Fruit fly (Drosophila melanogaster) whole organism, larva: ENCODE measurements around the gene sau.

Experiments used
- noc ChIP-seq: fragments of 200-800 bp; sonication (Bioruptor generic); optimal IDR thresholded peaks from 3 replicates; lab custom pipeline; 2019; ENCODE audit warnings: missing biosample characterization, mild to moderate bottlenecking, missing genetic modification characterization, moderate library complexity

Gene sau

DNA sequence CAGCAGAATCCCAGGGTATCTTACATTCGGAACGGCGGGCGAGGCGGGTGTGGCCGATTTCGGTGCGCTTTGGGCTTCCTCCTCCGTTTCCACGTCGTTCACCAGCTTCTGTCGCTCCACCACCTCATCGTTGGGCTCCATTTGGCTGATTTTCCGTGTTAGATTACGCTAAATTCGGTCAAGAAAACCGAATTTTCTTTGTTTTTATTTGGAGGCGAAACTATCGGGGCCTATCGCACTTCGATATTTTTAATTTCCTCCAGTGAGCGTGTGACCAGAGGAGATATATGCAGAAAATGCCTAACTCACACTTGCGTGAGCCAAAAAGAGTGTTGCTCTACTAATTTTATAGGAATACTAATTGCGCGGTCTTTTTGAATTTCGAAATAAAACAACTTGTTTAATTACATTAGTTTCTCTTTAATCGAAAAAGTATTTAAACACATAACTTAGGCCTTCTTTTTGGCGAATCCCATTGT is 34.0 kb upstream of the sau start, which contains the start of gene CG10874:
CG10874 (minus strand) TSS at position 264 of the 479 bp plus-strand sequence.
- TF ChIP-seq noc (tag; lab: Kevin White, UChicago), result no peak

DNA sequence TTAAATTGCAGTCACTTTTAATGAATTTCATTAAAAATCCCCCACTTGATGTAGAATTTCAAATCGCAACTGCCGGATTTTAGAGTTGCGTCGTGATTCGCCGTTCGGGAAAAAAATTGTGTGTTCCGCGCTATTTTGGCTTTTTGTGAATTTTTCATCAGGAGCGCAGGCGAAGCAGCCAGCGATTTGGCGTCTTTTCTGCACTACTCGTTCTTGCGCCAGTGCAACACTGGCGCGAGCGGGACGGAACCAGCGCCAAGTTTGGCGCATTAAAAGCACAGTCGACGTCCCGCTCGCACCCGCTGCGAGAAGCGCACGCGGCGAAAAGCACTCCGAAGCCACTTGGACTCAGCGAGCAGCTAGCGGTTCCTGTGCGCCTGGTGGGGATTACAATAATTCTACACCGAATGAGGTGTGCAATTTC is 32.8 kb upstream of the sau start:
- TF ChIP-seq noc (tag; lab: Kevin White, UChicago), result peak; percentile 47

DNA sequence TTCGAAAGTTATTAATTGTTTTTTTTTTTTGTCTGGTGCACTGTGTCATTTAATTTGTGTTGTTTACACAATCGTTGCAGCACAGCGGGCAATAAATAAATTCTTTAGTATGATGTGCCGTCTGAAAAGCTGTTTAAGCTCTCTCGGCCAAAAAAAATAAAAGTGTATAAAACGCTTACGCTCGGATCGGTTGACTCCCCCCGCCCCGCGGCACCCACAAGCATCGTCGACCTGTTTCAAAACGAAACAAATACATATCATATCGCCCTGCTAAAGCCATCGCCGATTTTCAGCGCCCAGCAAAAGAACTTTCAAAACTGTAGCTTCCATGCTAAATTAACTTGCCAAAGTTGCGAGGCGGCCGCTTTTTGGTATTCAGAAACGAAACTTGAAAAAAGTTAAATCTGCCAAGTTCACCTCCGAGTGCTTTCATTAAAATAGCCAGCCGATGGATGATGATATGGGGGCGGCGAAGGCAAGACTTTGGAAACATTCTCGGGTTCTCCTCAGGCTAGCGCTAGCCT is 31.8 kb upstream of the sau start:
- TF ChIP-seq noc (tag; lab: Kevin White, UChicago), result no peak

DNA sequence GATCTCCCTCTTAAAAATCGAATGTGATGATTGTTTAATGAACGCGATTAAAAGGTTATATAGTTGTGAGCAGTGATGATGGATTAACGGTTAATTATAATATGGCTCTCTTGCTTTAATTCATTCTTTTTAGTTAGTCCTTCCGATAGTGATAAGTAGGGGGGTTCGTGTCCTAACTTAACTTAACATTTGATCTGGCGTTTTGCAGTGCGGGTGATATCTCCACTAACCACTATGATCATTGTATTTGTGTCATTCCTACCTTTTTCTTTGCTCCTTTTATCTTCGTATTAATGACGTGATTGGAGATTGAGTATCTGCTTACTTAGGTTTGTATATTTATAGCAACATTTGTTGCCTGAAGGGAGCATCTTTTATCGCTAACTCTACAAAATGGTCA is 30.8 kb upstream of the sau start:
- TF ChIP-seq noc (tag; lab: Kevin White, UChicago), result no peak

DNA sequence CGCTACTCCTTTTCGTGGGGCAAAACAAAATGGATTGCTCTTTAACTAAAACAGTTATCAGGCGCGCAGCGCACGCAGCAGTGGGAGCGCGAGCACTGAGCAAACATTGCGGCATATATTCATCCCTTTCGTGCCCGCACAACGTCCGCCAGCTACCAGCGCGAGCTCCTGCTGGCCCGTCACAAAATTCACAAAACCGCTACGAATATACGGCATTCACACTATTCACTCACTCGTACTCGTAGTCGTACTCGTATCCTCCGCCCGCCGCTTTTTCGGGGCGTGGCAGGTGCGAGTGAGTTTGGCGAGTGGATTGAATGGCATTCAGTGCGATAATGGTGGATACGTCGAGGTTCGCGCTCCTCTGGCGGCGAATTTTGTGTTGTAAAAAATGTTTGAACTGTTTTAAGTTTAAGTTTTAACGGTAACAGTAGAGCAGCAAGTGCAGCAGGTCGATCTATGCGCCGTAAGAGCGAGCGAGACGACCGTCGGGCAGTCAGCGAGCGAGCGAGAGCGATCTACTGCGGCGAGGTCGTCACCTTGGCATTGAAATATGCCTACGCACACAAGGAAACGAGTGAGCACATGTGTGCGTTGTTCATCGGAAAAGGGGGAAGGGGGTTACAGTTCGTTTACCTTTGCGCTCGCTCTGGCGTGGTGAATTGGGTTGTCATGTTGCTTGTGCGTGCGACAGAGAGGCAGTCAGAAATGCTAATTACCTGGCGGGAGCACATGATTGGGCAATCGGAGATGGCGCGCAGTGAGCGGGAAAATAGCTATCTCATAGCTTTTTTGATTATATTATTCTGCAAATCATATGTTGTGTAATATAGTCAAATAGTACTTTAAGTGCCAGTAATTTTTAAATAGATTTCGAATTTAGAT is 29.3 kb upstream of the sau start:
- TF ChIP-seq noc (tag; lab: Kevin White, UChicago), result peak; percentile 41

DNA sequence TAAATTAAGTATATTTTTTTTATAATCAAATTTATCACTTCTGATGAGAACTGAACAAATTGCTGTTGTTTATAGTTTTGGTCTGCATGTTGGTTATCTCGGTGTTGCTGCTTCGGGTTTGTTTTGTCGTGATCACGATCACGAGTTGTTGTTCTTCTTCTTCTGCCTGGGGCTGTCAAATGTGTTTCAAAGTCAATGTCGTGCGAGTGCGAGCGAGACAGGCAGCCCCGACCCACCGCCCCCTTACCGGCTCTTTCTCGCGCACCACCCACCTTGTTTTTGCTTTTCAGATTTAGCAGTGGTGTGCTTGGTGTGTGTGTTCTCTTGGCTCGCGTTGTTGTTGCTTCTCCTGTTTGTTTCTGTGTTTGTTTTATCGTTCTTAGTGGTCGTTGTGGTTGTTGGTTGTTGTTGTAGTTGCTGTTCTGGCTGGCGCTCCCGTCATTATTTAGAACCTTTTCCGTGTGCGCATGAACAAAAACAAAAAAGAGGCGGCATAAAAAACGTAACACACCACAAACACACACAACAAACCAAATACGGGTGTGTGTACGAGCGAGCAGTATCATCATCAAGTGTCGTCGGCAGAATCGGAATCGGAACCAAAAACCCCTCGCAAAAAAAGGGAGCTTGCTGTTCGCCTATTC is 28.5 kb upstream of the sau start, which contains the start of gene COX7AL2:
COX7AL2 (minus strand) TSS at position 438 of the 644 bp plus-strand sequence.
- TF ChIP-seq noc (tag; lab: Kevin White, UChicago), result no peak

DNA sequence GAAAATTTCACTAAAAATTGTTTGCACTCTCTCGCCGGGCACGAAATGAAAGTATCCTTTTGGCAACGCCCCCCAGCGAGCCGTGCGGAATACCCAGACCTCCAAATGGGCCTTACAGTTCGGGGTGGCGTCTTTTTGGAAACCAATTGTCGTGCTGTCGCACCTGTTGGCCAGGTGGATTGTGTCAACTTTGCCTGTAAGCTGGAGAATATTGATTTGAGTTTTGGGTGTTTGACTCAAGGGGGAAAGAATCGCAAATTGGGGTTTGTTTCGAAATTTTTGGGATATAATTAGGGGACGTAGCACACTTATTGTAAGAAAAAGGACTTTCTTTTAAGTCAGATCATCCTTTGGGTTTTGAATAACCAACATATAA is 28.0 kb upstream of the sau start:
- TF ChIP-seq noc (tag; lab: Kevin White, UChicago), result no peak

DNA sequence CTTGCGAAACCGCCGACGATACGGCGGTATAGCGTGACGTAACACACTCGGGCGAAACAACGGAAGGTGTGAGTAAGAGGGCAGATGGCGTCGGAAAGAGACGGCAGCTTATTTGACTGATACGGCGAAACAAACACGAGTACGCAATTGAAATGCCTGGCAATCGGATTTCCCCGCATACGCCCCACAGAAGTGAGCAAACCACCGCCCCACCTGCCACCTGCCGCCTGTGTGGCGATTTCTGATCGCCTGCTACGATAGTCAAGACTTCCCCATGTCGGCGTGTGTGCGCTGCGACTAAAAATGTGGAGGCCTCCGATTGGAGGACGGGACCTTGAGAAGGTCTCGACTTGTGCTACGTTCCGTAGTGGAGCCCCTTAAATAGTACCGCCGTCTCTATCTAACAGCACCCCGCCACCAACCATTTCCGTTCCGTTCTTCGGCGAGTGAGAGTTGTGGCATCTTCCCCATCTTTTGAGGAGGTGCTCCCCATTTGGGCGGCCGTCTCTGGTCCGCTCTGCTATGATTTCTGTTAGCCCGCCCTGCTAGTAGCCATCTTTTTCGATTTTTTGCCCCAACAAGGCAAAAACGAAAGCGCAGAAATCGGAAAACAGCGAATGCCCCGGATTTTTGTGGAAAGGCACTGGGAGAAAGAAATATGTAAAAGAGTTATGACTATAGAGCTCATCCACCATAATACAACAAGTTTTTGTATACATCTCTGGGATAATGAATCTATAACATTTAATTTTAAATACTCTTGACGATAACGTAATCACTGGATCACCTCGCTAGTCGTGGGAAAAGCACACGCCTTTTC is 27.3 kb upstream of the sau start:
- TF ChIP-seq noc (tag; lab: Kevin White, UChicago), result peak; percentile 56

DNA sequence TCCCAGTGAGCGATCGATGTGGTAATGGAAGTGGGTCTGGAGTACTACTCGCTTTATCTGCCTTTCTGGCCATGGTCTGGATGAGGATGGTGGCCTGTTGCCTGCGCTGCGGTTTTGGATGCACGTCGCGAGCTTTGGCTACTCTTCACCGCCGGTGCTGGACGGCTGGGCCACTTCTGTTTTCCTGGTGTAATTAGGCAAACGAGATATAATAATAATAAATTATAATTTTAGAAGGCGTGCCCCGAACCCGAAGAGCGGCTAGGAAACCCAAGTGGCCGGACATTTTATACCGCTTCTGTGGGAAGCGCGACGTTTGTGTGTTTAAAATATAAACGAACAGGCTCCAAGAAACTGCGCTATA is 26.7 kb upstream of the sau start:
- no peak for TF ChIP-seq noc (tag; lab: Kevin White, UChicago)

DNA sequence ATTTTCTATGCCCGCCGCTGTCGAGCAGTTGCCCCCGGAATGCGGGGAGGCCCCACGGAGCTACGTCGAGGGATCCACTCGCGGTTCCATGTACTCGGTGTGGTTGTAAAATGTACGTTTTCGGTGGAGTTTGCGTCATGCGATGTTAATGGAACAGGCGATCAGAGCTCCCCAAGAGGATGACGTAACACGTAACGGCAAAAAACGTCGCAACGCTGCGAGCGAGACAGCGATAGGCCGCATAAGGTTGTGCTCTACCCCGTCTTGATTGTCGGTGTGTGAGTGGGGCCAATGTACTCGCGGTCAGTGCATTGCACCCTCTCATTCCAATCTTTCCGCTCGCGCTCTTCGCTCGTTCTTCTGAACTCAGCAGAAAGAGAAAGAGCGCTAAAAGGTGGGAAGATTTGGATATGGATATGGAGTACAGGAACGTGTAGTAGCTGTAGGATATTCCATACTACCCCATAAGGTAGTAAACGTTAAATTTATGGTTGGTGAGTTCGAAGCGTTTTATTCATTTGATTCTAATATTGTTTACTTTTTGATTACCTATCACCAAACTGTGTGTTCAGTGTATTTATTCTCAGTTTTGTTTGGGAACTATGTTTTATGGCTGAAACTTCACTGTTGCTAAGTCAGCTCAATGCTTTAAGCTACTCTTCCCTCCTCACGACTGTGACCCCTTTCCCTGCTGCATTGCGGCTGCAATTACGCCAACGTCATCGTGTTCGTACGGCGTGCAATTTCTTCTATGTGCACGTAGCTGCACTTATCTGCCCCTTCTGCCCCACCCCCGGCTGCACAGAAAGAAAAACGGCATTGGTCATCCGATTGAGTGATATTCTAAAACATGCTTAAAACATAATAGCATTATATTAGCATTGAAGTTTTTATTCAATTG is 25.8 kb upstream of the sau start:
- no peak for TF ChIP-seq noc (tag; lab: Kevin White, UChicago)

DNA sequence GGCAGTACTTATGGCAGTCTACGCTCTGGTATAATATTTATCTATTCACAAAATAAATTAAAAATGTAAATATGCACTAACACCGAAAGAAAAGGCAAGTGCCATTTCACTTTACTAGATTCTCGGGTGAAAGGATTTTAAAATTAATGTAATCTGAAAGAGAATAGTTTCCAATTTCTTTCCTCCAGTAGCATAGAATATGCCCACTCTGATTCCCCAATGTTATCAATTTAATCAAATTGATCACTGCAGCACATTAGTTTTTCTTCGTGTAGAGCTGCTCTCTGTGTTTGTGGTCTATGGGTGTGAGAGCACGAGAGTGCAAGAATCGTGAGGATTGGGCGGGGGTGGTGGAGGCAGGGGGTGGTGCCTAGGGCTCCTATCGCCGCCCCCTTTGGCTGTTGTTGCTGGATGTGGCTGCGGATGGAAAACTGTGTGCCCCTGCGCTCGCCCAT is 25.0 kb upstream of the sau start:
- no peak for TF ChIP-seq noc (tag; lab: Kevin White, UChicago)

DNA sequence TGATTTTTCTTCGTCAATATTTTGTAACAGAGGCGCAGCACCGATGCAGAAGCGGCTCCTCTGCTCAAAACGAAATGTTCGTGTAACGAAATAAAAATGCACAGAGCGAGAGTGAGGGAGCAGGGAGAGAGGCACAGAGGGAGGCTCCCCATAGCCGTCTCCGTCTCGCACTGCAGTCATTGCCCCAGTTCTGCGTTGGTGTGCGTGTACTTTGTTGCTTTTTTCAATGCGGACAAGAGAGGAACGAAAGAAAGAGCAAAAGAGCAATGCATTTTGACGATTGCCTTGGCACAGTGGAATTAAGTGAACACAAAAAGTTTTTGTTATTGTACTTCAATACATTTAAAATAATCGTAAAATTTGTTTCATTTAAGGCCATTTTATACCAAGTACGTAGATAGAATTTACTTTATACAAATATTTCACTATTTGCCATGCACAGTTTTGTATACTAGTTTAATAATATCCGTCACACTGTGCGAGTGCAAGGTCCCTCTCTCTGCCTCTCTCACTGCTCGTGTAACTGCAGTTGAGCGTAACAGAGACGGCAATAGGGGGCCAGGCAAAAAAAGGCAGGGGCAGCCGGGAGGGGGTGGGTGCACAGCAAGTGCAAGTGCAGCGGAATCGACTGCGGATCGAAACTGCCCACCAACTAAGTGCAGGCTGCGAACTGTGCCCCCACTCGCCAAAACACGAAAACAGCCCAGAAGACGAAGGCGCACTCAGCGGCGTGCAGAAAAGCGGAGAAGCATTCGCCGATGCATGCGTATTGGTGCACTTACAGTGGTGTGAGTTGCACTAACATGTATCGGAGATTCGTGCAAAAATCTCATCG is 23.9 kb upstream of the sau start:
- no peak for TF ChIP-seq noc (tag; lab: Kevin White, UChicago)
